Fruit fly (Drosophila melanogaster) whole organism, wandering third instar larva: Measurements from ENCODE around the gene Ada1-2.

ENCODE experiments used
- Abd-B ChIP-seq: fragments of >200 bp; optimal IDR thresholded peaks from 2 replicates; lab custom pipeline; 2017; ENCODE audit warnings: missing biosample characterization, missing genetic modification characterization
- CG9705 ChIP-seq: fragments of 200-800 bp; sonication (Bioruptor generic); optimal IDR thresholded peaks from 2 replicates; lab custom pipeline; 2018; ENCODE audit warnings: missing biosample characterization, mild to moderate bottlenecking, missing genetic modification characterization
- CrebA ChIP-seq: fragments of 200-800 bp; sonication (Bioruptor generic); optimal IDR thresholded peaks from 2 replicates; lab custom pipeline; 2016; ENCODE audit warnings: missing biosample characterization, mild to moderate bottlenecking, missing genetic modification characterization, borderline replicate concordance
- Dfd ChIP-seq: fragments of >200 bp; optimal IDR thresholded peaks from 2 replicates; lab custom pipeline; 2017; ENCODE audit warnings: missing biosample characterization, missing genetic modification characterization
- Dif ChIP-seq: fragments of 200-275, 200-300 bp; sonication (Bioruptor generic); optimal IDR thresholded peaks from 2 replicates; lab custom pipeline; 2018; ENCODE audit warnings: missing biosample characterization, missing genetic modification characterization; ENCODE audit not compliant: partially characterized antibody
- HLH106 ChIP-seq: fragments of 200-800 bp; optimal IDR thresholded peaks from 3 replicates; lab custom pipeline; 2019; ENCODE audit warnings: missing biosample characterization, mild to moderate bottlenecking, missing genetic modification characterization, moderate library complexity
- Hnf4 ChIP-seq: fragments of 200-800 bp; sonication (Bioruptor generic); optimal IDR thresholded peaks from 2 replicates; lab custom pipeline; 2016; ENCODE audit warnings: missing biosample characterization, mild to moderate bottlenecking, missing genetic modification characterization
- Hr78 ChIP-seq: fragments of >200 bp; optimal IDR thresholded peaks from 2 replicates; lab custom pipeline; 2017; ENCODE audit warnings: missing biosample characterization, missing genetic modification characterization
- Hr83 ChIP-seq: fragments of 200-300 bp; sonication (Bioruptor generic); optimal IDR thresholded peaks from 2 replicates; lab custom pipeline; 2016; ENCODE audit warnings: missing biosample characterization, mild to moderate bottlenecking, missing genetic modification characterization, moderate library complexity; ENCODE audit not compliant: poor library complexity, severe bottlenecking
- Jra ChIP-seq: sonication (Bioruptor generic); optimal IDR thresholded peaks from 2 replicates; lab custom pipeline; 2016; ENCODE audit warnings: missing biosample characterization, missing genetic modification characterization
- Mio ChIP-seq: sonication (Bioruptor generic); optimal IDR thresholded peaks from 2 replicates; lab custom pipeline; 2016; ENCODE audit warnings: missing biosample characterization, missing genetic modification characterization
- Myc ChIP-seq: fragments of >200 bp; optimal IDR thresholded peaks from 2 replicates; lab custom pipeline; 2017
- N ChIP-seq: fragments of >200 bp; optimal IDR thresholded peaks from 2 replicates; lab custom pipeline; 2018; ENCODE audit warnings: missing biosample characterization, missing external identifiers, missing genetic modification characterization
- Rel ChIP-seq, 2 experiments: fragments of 200-800 bp; sonication (Bioruptor generic) in 1 of 2; optimal IDR thresholded peaks; 2 replicates in 1 of 2; 3 replicates in 1 of 2; lab custom pipeline; 2016 to 2019; ENCODE audit warnings: mild to moderate bottlenecking in 2 of 2, missing biosample characterization in 2 of 2, missing genetic modification characterization in 2 of 2, moderate library complexity in 1 of 2
- Sp1 ChIP-seq: fragments of 200-800 bp; sonication (Bioruptor generic); optimal IDR thresholded peaks from 3 replicates; lab custom pipeline; 2019; ENCODE audit warnings: missing biosample characterization, mild to moderate bottlenecking, missing genetic modification characterization, moderate library complexity
- Vsx2 ChIP-seq: fragments of 200-300, 225-300 bp; sonication (Bioruptor generic); optimal IDR thresholded peaks from 2 replicates; lab custom pipeline; 2018; ENCODE audit warnings: missing biosample characterization, missing genetic modification characterization; ENCODE audit not compliant: partially characterized antibody
- br ChIP-seq: fragments of 200-800 bp; sonication (Bioruptor generic); optimal IDR thresholded peaks from 2 replicates; lab custom pipeline; 2016; ENCODE audit warnings: missing biosample characterization, missing genetic modification characterization
- brk ChIP-seq: fragments of 200-800 bp; sonication (Bioruptor generic); optimal IDR thresholded peaks from 2 replicates; lab custom pipeline; 2016; ENCODE audit warnings: missing biosample characterization, mild to moderate bottlenecking, missing genetic modification characterization
- dmrt93B ChIP-seq: fragments of 200-800 bp; sonication (Bioruptor generic); optimal IDR thresholded peaks from 2 replicates; lab custom pipeline; 2018; ENCODE audit warnings: missing biosample characterization, mild to moderate bottlenecking, missing genetic modification characterization
- ey ChIP-seq: fragments of 200-800 bp; sonication (Bioruptor generic); optimal IDR thresholded peaks from 2 replicates; lab custom pipeline; 2016; ENCODE audit warnings: missing biosample characterization, missing genetic modification characterization
- foxo ChIP-seq, 2 experiments: fragments of 200-800 bp; sonication (Bioruptor generic); optimal IDR thresholded peaks; 2 replicates in 1 of 2; 3 replicates in 1 of 2; lab custom pipeline; 2016 to 2017; ENCODE audit warnings: missing biosample characterization in 2 of 2, missing genetic modification characterization in 2 of 2
- fru ChIP-seq: fragments of 200-800 bp; sonication (Bioruptor generic); optimal IDR thresholded peaks from 3 replicates; lab custom pipeline; 2016; ENCODE audit warnings: missing biosample characterization, mild to moderate bottlenecking, missing genetic modification characterization
- h ChIP-seq: fragments of 200-800 bp; sonication (Bioruptor generic); optimal IDR thresholded peaks from 3 replicates; lab custom pipeline; 2016; ENCODE audit warnings: missing biosample characterization, mild to moderate bottlenecking, missing genetic modification characterization
- pan ChIP-seq: fragments of >200 bp; optimal IDR thresholded peaks from 2 replicates; lab custom pipeline; 2017
- psq ChIP-seq: fragments of 200-800 bp; sonication (Bioruptor generic); optimal IDR thresholded peaks from 3 replicates; lab custom pipeline; 2017; ENCODE audit warnings: missing biosample characterization, mild to moderate bottlenecking, missing genetic modification characterization, moderate library complexity
- rgr ChIP-seq: fragments of 200-800 bp; sonication (Bioruptor generic); optimal IDR thresholded peaks from 3 replicates; lab custom pipeline; 2016; ENCODE audit warnings: missing biosample characterization, mild to moderate bottlenecking, missing genetic modification characterization
- sage ChIP-seq: fragments of 200-800 bp; sonication (Bioruptor generic); optimal IDR thresholded peaks from 2 replicates; lab custom pipeline; 2016; ENCODE audit warnings: missing biosample characterization, mild to moderate bottlenecking, missing genetic modification characterization
- sv ChIP-seq: fragments of 200-800 bp; sonication (Bioruptor generic); optimal IDR thresholded peaks from 3 replicates; lab custom pipeline; 2016; ENCODE audit warnings: missing biosample characterization, missing genetic modification characterization
- tai ChIP-seq: sonication (Bioruptor generic); optimal IDR thresholded peaks from 2 replicates; lab custom pipeline; 2016; ENCODE audit warnings: missing biosample characterization, missing genetic modification characterization
- woc ChIP-seq: sonication (Bioruptor generic); optimal IDR thresholded peaks from 2 replicates; lab custom pipeline; 2016; ENCODE audit warnings: missing biosample characterization, mild to moderate bottlenecking, missing genetic modification characterization

Ada1-2 gene

DNA sequence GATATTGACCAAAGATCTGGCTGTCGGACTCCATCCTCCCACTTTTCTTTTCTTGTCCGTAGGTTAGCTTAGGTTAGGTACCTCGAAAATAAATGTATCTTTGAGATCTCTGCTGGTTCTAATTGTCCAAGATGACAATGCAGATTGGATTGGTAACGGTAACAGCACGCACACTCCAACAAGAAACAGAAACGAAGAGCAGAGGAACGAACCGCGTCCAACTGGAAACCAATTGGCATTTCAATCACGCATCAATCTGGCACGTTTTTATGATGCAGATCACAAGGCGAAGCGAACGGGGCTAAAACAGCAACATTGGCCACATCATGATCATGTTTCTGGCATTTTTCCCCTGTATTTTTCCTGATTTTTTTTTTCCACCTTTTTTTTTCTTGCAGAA lies 36.9 kb upstream of the Ada1-2 start:
- TF ChIP-seq Dif (GFP tag; lab: Kevin White, UChicago) (no peak), br (no peak), fru (GFP tag; lab: Kevin White, UChicago) (no peak), pan (lab: Kevin White, UChicago) (no peak), Abd-B (GFP tag; lab: Kevin White, UChicago) (no peak), brk (no peak), Jra (GFP tag; lab: Kevin White, UChicago) (no peak), Sp1 (GFP tag; lab: Kevin White, UChicago) (no peak), sv (GFP tag; lab: Kevin White, UChicago) (no peak), h (GFP tag; lab: Kevin White, UChicago) (no peak), N (GFP tag; lab: Kevin White, UChicago) (no peak), ey (GFP tag; lab: Kevin White, UChicago) (no peak)

DNA sequence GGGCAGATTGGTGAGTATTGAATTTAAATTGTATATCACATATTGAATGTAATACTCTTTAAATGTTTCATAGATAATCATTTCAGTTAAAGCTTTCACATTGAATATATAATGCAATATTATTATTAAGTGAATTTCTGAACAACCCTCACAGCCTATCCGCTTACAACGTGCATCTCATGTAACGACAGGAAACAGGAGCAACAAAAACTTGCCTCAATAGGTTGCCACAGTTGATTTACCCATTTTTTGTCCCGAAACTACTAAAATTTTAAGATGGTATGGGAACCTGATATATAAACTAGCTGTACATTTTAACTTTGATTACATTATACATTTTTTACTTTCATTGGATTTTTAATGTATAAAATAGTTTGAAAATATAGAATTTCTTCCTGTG lies 34.0 kb upstream of the Ada1-2 start:
- TF ChIP-seq foxo (GFP tag; optimal IDR thresholded peaks at IDR 0.05; lab: Kevin White, UChicago) (no peak), tai (GFP tag; lab: Kevin White, UChicago) (no peak), Hnf4 (GFP tag; lab: Kevin White, UChicago) (no peak), rgr (no peak), h (GFP tag; lab: Kevin White, UChicago) (no peak), Sp1 (GFP tag; lab: Kevin White, UChicago) (no peak), ey (GFP tag; lab: Kevin White, UChicago) (no peak), sv (GFP tag; lab: Kevin White, UChicago) (no peak), Jra (GFP tag; lab: Kevin White, UChicago) (no peak), CG9705 (no peak), psq (GFP tag; lab: Kevin White, UChicago) (no peak)
- TF ChIP-seq, all 38 proteins: peak for 0

DNA sequence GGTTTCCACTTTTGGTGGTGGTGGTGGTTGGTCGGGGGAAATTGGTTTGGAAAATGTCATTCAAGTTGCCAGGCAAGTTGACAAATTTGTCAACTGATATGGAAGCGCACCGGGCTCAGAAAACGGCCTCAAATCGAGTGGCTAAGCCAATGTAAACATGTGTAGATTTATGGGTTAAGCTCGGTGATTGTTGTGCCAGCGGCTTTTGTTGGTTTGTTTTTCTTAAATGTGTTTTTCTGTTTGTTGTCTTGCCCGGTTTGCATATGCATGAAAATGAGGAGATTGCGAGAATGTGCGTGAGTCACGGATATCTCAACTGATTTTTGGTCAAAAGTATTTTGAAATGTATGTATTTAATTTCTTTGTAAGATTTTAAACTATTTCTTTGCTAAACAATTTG lies 31.8 kb upstream of the Ada1-2 start:
- TF ChIP-seq fru (GFP tag; lab: Kevin White, UChicago) (no peak), Hr78 (no peak), Hr83 (GFP tag; lab: Kevin White, UChicago) (no peak), dmrt93B (no peak), tai (GFP tag; lab: Kevin White, UChicago) (no peak), brk (no peak)
- TF ChIP-seq, all 38 proteins: peak for 0

DNA sequence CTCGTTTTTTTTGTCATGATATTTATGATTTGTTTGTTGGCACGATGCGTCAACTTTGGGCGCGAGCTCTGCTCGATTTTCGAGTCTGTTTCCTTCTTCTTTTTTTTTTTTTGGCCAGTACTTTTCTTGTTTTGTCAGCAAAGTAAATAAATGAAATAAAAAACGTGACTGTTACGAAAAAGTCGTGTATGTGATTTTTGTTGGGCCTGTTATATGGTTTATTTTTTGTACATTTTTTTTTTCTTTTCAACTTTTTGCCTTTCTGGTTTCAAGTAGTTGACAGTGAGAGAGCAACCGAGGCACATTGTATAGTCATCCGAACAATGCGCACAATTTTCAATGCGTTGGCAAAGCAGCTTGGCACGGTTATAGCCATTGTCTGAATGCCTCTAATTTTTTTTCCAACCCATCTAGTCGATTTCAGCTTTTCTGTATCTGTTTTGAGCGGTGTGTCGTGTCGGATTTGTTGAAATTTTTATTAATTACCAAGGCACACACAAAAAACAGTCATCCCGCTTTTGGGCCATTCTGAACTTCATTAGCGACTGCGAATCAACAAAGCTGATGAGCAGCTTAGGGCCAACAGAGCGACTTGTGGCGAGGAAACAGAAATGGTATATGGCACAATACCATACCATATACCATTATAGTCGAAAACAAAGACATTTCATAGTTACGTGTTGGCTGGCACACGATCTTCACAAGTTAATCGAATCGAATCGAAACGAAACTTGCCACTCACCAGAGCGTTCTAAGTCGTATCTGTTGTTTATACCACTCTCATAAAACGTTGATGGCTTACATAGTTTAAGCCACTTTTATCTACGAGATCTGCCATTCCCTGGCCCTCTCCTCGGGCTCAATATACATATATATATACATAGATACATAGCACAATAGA lies 29.0 kb upstream of the Ada1-2 start:
- TF ChIP-seq Hnf4 (GFP tag; lab: Kevin White, UChicago), result no peak
- no peak for TF ChIP-seq sage (GFP tag; lab: Kevin White, UChicago)
- TF ChIP-seq, all 38 proteins: peak for 0

DNA sequence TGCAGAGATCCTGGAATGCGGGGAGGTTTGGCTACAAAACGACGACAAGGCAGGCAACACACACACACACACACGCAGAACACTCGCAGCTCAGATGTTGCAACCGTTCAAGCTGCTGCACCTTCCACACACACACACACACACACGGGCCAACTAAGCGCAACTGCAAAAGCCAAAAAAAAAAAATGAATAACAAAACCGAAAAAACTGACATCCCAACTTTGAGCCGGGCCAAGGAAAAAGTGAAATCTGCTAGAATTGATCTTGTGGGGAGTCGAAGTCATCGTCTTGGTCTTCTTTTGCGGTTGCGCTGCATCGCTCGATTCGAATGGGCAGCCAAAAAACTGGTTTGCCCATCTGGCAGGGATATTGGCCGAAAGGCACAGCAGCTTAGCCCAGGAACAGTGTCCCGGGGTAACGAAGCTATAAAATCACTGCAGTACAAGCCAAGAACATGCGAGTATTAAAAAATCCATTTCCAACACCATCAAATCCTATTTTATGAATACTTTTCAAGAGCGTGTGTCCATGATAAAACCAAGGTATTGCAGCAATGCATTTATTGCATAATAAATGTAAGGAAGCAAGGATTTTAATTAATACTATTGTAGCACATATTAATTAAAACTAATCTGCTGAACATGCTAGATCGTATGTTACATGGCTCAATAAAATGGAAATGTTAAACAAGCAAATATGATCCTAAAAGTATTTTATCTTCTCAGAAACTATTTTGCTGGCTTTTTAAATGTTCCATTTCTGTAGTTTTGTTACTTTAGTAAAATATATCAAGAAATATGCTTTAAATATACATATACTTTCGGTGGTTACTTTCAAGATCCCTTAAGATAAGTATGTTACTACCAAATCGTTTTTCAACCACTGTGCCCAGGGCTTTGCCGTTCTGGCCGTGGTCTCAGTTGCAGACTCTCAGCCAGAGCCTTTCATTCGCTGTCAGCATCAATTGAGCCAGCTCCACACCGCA lies 26.8 kb upstream of the Ada1-2 start:
- TF ChIP-seq Mio (GFP tag; lab: Kevin White, UChicago) (no peak), h (GFP tag; lab: Kevin White, UChicago) (no peak), psq (GFP tag; lab: Kevin White, UChicago) (peak; percentile 48), Rel (GFP tag; optimal IDR thresholded peaks at IDR 0.05; lab: Kevin White, UChicago) (peak; percentile 61), Rel (tag; optimal IDR thresholded peaks at IDR 0.05; lab: Kevin White, UChicago) (no peak), CrebA (GFP tag; lab: Kevin White, UChicago) (peak; percentile 89), HLH106 (tag; lab: Kevin White, UChicago) (peak; percentile 41), Myc (lab: Kevin White, UChicago) (no peak), dmrt93B (peak; percentile 12), foxo (GFP tag; optimal IDR thresholded peaks at IDR 0.05; lab: Kevin White, UChicago) (peak in 1 of 2 experiments; percentile 41), woc (peak; percentile 48), Vsx2 (peak; percentile 2), Sp1 (GFP tag; lab: Kevin White, UChicago) (peak; percentile 26), rgr (no peak), fru (GFP tag; lab: Kevin White, UChicago) (peak; percentile 39), Dfd (GFP tag; lab: Kevin White, UChicago) (no peak), Abd-B (GFP tag; lab: Kevin White, UChicago) (no peak)
